Fruit fly (Drosophila melanogaster) whole organism, adult: ENCODE data around the gene CG31388.

ENCODE experiments used
- CG11617 ChIP-seq: fragments of 200-800 bp; sonication (Bioruptor generic); optimal IDR thresholded peaks from 2 replicates; lab custom pipeline; 2017; ENCODE audit warnings: mild to moderate bottlenecking, missing biosample characterization, missing genetic modification reagents, missing genetic modification characterization
- CG1620 ChIP-seq: fragments of 200-800 bp; sonication (Bioruptor generic); optimal IDR thresholded peaks from 2 replicates; lab custom pipeline; 2016; ENCODE audit warnings: missing biosample characterization, missing genetic modification characterization
- CG33017 ChIP-seq: fragments of 200-800 bp; sonication (Bioruptor generic); optimal IDR thresholded peaks from 2 replicates; lab custom pipeline; 2018; ENCODE audit warnings: missing biosample characterization, mild to moderate bottlenecking, missing genetic modification characterization, moderate library complexity
- cic ChIP-seq: fragments of 200-800 bp; sonication (Bioruptor generic); optimal IDR thresholded peaks from 2 replicates; lab custom pipeline; 2017; ENCODE audit warnings: missing biosample characterization, mild to moderate bottlenecking, missing genetic modification characterization, moderate library complexity
- kay ChIP-seq: fragments of 200-800 bp; sonication (Bioruptor generic); peaks from one replicate; lab custom pipeline; 2016; ENCODE audit warnings: missing biosample characterization, missing genetic modification characterization, borderline replicate concordance

- TF ChIP-seq CG33017 (tag; lab: Kevin White, UChicago) = no peak
- no peak for TF ChIP-seq kay (GFP tag; lab: Kevin White, UChicago)
- TF ChIP-seq CG11617 (GFP tag; lab: Kevin White, UChicago) = no peak
- TF ChIP-seq CG1620 = no peak
- TF ChIP-seq cic = no peak
These were observed 1.6 kb upstream of the CG31388 start, which contains the start of gene CG31441 for dm6 chr3R:11236041-11236440.
